Fruit fly (Drosophila melanogaster): ENCODE data around the gene Pdp.

Pdp gene

DNA sequence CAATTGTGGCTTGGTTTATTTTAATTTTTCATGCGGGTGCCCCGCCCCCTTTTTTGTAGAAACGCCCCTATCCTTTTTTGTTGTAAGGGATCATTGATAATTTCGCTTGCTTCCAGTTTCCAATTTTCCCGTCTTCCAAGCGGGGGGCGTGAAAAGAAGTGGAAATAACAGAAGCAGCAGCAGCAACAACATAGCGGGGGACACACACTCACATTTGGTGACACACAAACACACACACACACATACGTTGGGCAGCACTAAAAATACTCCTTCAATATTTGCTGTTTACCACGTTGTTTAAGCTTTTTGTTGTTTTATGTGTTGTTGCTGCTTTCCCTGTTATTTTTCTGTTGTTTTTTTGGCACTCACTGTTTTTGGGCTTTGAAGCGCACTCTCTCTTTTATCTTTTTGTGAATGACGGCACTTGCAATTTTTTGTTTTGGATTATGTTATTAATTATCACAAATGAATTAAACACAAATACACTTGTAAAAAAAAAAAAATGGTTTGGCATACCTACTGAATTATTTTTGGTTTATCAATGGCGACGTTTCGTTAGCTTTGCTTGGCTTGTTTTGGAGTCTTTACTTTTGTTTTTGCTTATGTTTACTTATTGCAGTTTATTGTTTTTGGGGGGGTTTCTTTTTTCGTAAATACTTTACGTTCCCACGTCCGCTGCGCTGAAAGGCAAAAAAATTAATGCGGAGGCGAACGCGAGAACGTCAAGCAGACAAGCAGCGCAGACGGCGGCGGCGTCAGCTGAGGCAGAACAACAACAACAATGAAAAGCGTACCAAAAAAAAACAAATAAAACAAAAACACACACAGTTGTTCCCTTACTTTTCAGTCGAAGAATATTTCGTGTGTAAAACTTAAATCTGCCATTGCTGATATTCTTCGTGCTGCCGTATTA is 29.9 kb downstream of the Pdp start:
- TF ChIP-seq Smox (GFP tag; optimal IDR thresholded peaks at IDR 0.05) (peak; percentile 10), Hr39 (GFP tag; optimal IDR thresholded peaks at IDR 0.05) (peak; percentile 25), Met (GFP tag; optimal IDR thresholded peaks at IDR 0.05) (peak; percentile 29), topi (GFP tag; optimal IDR thresholded peaks at IDR 0.05) (peak; percentile 24), vri (GFP tag; optimal IDR thresholded peaks at IDR 0.05) (peak; percentile 36), Eip78C (GFP tag) (peak; percentile 74), Sox14 (GFP tag; optimal IDR thresholded peaks at IDR 0.05) (no peak), fkh (GFP tag; optimal IDR thresholded peaks at IDR 0.05) (peak; percentile 48), OdsH (GFP tag; optimal IDR thresholded peaks at IDR 0.05) (peak; percentile 0), CG6808 (GFP tag; optimal IDR thresholded peaks at IDR 0.05) (no peak), Sox102F (GFP tag; optimal IDR thresholded peaks at IDR 0.05) (peak; percentile 41), CG32006 (GFP tag; optimal IDR thresholded peaks at IDR 0.05) (no peak), lz (GFP tag; optimal IDR thresholded peaks at IDR 0.05) (peak; percentile 6), CG6163 (GFP tag; IDR thresholded peaks at IDR 0.05) (peak; percentile 7; the same call in 2 of the 3 replicates), svp (GFP tag) (peak; percentile 71)

DNA sequence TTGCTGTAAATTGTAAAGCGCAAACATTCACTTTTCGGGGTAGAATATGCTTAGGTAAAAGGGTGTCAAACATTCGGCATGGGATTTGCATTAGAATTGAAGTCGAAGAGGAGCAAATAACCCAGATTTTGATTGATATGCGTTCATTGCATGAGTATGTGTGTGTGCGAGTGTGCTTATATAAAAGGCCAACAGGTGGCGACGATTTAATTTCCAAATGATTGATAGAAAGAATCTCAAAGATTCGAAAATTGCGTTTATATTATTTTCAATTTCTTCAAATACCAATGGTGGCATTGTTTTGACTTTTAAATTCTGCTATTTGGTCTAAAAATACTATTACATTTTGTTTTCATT is 30.6 kb downstream of the Pdp start:
- TF ChIP-seq CG4318 (GFP tag; optimal IDR thresholded peaks at IDR 0.05) (no peak), eg (GFP tag; IDR thresholded peaks at IDR 0.05) (no peak), lz (GFP tag; optimal IDR thresholded peaks at IDR 0.05) (no peak), Smox (GFP tag; optimal IDR thresholded peaks at IDR 0.05) (no peak), CG8632 (GFP tag; optimal IDR thresholded peaks at IDR 0.05) (no peak), CG10631 (GFP tag; optimal IDR thresholded peaks at IDR 0.05) (no peak), CG15336 (GFP tag; IDR thresholded peaks at IDR 0.05) (no peak), CG8119 (GFP tag; IDR thresholded peaks at IDR 0.05) (no peak), CG32006 (GFP tag; optimal IDR thresholded peaks at IDR 0.05) (no peak)

DNA sequence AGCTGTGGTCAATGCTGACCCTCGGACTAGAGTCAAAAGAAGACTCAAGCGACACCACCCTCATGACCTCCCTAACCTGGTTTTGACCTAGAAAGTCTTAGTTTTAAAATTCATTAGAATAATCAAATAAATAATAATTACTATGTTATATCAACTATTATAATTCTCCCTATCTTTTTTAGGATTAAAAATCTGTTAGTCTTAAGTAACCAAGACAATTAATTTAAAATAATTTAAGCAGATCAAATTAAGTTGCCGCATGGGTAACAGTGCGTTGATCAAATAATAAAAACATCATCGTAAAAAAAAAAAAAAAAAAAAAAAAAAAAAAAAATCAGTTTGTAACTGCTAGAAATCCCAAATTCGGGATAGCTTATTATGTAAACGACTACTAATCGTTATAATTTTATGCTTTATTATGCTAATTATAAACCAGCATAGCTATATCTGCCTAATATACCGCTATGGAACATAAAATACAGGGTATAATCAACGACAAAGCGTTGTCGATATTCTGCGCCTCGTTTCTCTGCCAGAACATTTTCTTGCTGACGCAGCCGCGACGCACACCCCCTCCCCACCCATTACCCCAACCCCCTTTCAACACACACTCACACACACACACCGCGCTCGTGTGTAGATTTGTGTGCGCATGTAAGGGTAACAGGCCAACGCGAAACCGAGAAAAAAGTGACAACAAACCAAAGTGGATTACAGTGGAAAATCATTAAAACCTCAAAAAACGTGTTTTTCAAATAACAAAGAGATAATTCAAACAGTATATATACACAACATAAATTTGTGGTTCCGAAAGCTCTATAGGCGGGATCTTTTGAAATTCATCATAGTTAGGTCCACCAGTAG is 31.2 kb downstream of the Pdp start:
- peak; percentile 20 for TF ChIP-seq CG7368 (GFP tag; optimal IDR thresholded peaks at IDR 0.05)
- peak; percentile 98 for TF ChIP-seq Eip78C (GFP tag)
- TF ChIP-seq CG16779 (tag; optimal IDR thresholded peaks at IDR 0.05) = peak; percentile 81
- peak; percentile 10 for TF ChIP-seq CG10669 (GFP tag; optimal IDR thresholded peaks at IDR 0.05)
- peak; percentile 75 for TF ChIP-seq CG8119 (GFP tag; IDR thresholded peaks at IDR 0.05)
- TF ChIP-seq OdsH (GFP tag; optimal IDR thresholded peaks at IDR 0.05) = peak; percentile 24
- TF ChIP-seq Hr39 (GFP tag; optimal IDR thresholded peaks at IDR 0.05) = peak; percentile 48
- TF ChIP-seq CG6808 (GFP tag; optimal IDR thresholded peaks at IDR 0.05) = peak; percentile 26
- peak; percentile 39 for TF ChIP-seq CG10631 (GFP tag; optimal IDR thresholded peaks at IDR 0.05)
- TF ChIP-seq Sox102F (GFP tag; optimal IDR thresholded peaks at IDR 0.05) = peak; percentile 58
- TF ChIP-seq achi (GFP tag; optimal IDR thresholded peaks at IDR 0.05) = peak; percentile 30
- peak; percentile 38 for TF ChIP-seq Blimp-1 (GFP tag; optimal IDR thresholded peaks at IDR 0.05)
- peak; percentile 75 to 88 for TF ChIP-seq ss (GFP tag; optimal IDR thresholded peaks at IDR 0.05)
- peak; percentile 25 for TF ChIP-seq vri (GFP tag; optimal IDR thresholded peaks at IDR 0.05)
- peak; percentile 75 for TF ChIP-seq Gug (GFP tag; IDR thresholded peaks at IDR 0.05)
- peak; percentile 86 for TF ChIP-seq CG15336 (GFP tag; IDR thresholded peaks at IDR 0.05)
- TF ChIP-seq CG3032 (tag; optimal IDR thresholded peaks at IDR 0.05) = peak; percentile 63
- TF ChIP-seq eg (GFP tag; IDR thresholded peaks at IDR 0.05) = peak; percentile 88
- peak; percentile 15 for TF ChIP-seq CG11762 (GFP tag; optimal IDR thresholded peaks at IDR 0.05; ENCODE audit: insufficient read depth)
- TF ChIP-seq acj6 (GFP tag; optimal IDR thresholded peaks at IDR 0.05) = peak; percentile 23
- peak in 1 of 2 experiments; percentile 28 for TF ChIP-seq salr (GFP tag; optimal IDR thresholded peaks at IDR 0.05)
- TF ChIP-seq CG3919 (GFP tag; optimal IDR thresholded peaks at IDR 0.05) = peak; percentile 38
- peak; percentile 98 for TF ChIP-seq svp (GFP tag)
- TF ChIP-seq Eip93F (GFP tag; optimal IDR thresholded peaks at IDR 0.05) = peak; percentile 97
- TF ChIP-seq esn (GFP tag; optimal IDR thresholded peaks at IDR 0.05) = peak; percentile 45
- TF ChIP-seq Eip75B (GFP tag; optimal IDR thresholded peaks at IDR 0.05) = peak; percentile 96
- peak; percentile 27 for TF ChIP-seq fd59A (GFP tag; optimal IDR thresholded peaks at IDR 0.05)
- TF ChIP-seq CG6276 (GFP tag; optimal IDR thresholded peaks at IDR 0.05) = peak; percentile 64
- TF ChIP-seq CG4318 (GFP tag; optimal IDR thresholded peaks at IDR 0.05) = peak; percentile 37
- peak; percentile 13 for TF ChIP-seq topi (GFP tag; optimal IDR thresholded peaks at IDR 0.05)
- peak; percentile 67 for TF ChIP-seq Sox14 (GFP tag; optimal IDR thresholded peaks at IDR 0.05)
- peak; percentile 64 for TF ChIP-seq fkh (GFP tag; optimal IDR thresholded peaks at IDR 0.05)
- peak; percentile 20 for TF ChIP-seq Smox (GFP tag; optimal IDR thresholded peaks at IDR 0.05)
- TF ChIP-seq cyc (GFP tag; optimal IDR thresholded peaks at IDR 0.05) = peak; percentile 38
- TF ChIP-seq dsx (GFP tag; optimal IDR thresholded peaks at IDR 0.05; ENCODE audit: poor library complexity, severe bottlenecking) = peak; percentile 85
